Fruit fly (Drosophila melanogaster) whole organism, wandering third instar larva: ENCODE data around the gene jim.
A peak's percentile ranks its signal among the peaks of the same experiment; 100 is the strongest.

Experiments
- CG9705 ChIP-seq: fragments of 200-800 bp; sonication (Bioruptor generic); optimal IDR thresholded peaks from 2 replicates; lab custom pipeline; 2018; ENCODE audit warnings: missing biosample characterization, mild to moderate bottlenecking, missing genetic modification characterization
- N ChIP-seq: fragments of >200 bp; optimal IDR thresholded peaks from 2 replicates; lab custom pipeline; 2018; ENCODE audit warnings: missing biosample characterization, missing external identifiers, missing genetic modification characterization
- Vsx2 ChIP-seq: fragments of 200-300, 225-300 bp; sonication (Bioruptor generic); optimal IDR thresholded peaks from 2 replicates; lab custom pipeline; 2018; ENCODE audit warnings: missing biosample characterization, missing genetic modification characterization; ENCODE audit not compliant: partially characterized antibody
- foxo ChIP-seq, 2 experiments: fragments of 200-800 bp; sonication (Bioruptor generic); optimal IDR thresholded peaks; 2 replicates in 1 of 2; 3 replicates in 1 of 2; lab custom pipeline; 2016 to 2017; ENCODE audit warnings: missing biosample characterization in 2 of 2, missing genetic modification characterization in 2 of 2
- fru ChIP-seq: fragments of 200-800 bp; sonication (Bioruptor generic); optimal IDR thresholded peaks from 3 replicates; lab custom pipeline; 2016; ENCODE audit warnings: missing biosample characterization, mild to moderate bottlenecking, missing genetic modification characterization
- h ChIP-seq: fragments of 200-800 bp; sonication (Bioruptor generic); optimal IDR thresholded peaks from 3 replicates; lab custom pipeline; 2016; ENCODE audit warnings: missing biosample characterization, mild to moderate bottlenecking, missing genetic modification characterization
- pan ChIP-seq: fragments of >200 bp; optimal IDR thresholded peaks from 2 replicates; lab custom pipeline; 2017
- sage ChIP-seq: fragments of 200-800 bp; sonication (Bioruptor generic); optimal IDR thresholded peaks from 2 replicates; lab custom pipeline; 2016; ENCODE audit warnings: missing biosample characterization, mild to moderate bottlenecking, missing genetic modification characterization
- tai ChIP-seq: sonication (Bioruptor generic); optimal IDR thresholded peaks from 2 replicates; lab custom pipeline; 2016; ENCODE audit warnings: missing biosample characterization, missing genetic modification characterization

DNA sequence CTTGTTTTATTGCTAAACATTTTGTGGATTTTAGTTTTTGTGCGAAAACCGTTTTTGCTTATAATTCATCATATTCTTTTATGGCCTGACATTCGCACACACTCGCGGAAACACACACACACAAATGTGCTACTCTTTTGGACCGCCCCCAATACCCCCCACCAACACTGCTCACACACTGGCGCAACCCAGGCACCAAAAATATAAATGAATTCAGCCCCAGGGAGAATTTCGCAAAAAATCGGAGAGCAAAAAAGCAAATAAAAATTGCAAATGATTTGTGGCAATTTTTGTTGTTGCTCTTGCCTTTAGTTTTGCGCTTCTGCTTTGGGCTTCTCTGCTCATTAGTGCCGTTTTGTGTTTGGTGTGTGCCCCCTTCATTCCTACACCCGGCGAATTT lies 11.8 kb downstream of the jim start:
- TF ChIP-seq CG9705 (GFP tag; lab: Kevin White, UChicago) = no peak
- peak; percentile 8 for TF ChIP-seq Vsx2
- TF ChIP-seq h (GFP tag; lab: Kevin White, UChicago) = no peak
- TF ChIP-seq pan (lab: Kevin White, UChicago) = no peak
- TF ChIP-seq fru (GFP tag; lab: Kevin White, UChicago) = no peak
- peak; percentile 5 for TF ChIP-seq N (GFP tag; lab: Kevin White, UChicago)
- peak in 1 of 2 experiments; percentile 48 for TF ChIP-seq foxo (GFP tag; optimal IDR thresholded peaks at IDR 0.05; lab: Kevin White, UChicago)
- no peak for TF ChIP-seq tai (GFP tag; lab: Kevin White, UChicago)
- no peak for TF ChIP-seq sage (GFP tag; lab: Kevin White, UChicago)
